Fruit fly (Drosophila melanogaster): ENCODE data around the gene indra.
A peak's percentile ranks its signal among the peaks of the same experiment; 100 is the strongest.

- no peak for TF ChIP-seq Hr38 (GFP tag; optimal IDR thresholded peaks at IDR 0.05)
- TF ChIP-seq salr (GFP tag; optimal IDR thresholded peaks at IDR 0.05), result no peak
- TF ChIP-seq Ets96B (tag; optimal IDR thresholded peaks at IDR 0.05), result no peak
- TF ChIP-seq Sox102F (GFP tag; optimal IDR thresholded peaks at IDR 0.05), result no peak
- TF ChIP-seq spab (GFP tag; optimal IDR thresholded peaks at IDR 0.05), result no peak
- TF ChIP-seq svp (GFP tag), result peak; percentile 92
- no peak for TF ChIP-seq CG11902 (GFP tag; optimal IDR thresholded peaks at IDR 0.05)
- TF ChIP-seq eg (GFP tag; IDR thresholded peaks at IDR 0.05), result peak; percentile 53; the same call in 2 of the 3 replicates
Observed at dm6 chr3L:1335989-1336961, 5.9 kb downstream of the indra start.

Data from whole organism, prepupa.